Fruit fly (Drosophila melanogaster) Kc167 (cell line): Measurements from ENCODE around the gene Rcd2.

Experiments used
- Myc ChIP-seq: fragments of >200 bp; optimal IDR thresholded peaks from 2 replicates; lab custom pipeline; 2017; ENCODE audit warnings: missing external identifiers
- h ChIP-seq: fragments of >200 bp; optimal IDR thresholded peaks from 3 replicates; lab custom pipeline; 2018; ENCODE audit warnings: missing external identifiers

DNA sequence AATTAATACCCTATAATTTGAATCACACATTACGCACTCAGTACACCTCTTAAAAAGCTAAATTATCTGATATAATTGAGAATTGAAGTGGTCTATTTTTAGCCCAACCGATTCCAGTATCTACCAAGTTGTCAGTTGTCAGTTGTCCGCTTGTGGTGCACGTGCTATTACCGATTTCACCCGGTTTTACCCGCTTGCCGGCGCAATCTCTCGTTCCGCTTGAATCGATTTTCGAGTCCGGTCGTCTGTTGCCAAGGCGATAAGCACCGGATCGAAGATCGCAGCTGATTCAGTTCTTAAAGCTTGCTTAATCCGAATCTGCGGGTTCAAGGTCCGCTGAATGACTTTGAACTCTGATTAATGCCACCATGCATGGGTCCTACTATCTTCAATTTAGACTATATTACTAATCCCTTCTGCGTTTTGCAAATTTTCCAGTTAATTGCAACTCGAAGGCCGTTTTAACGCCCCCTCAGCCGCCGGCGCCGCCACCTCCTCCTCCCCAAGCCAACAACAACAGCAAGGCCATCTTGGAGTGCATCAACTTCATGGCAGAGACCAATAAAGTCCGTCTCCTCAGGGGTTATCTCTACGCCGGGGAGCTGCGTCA is 28.6 kb downstream of the Rcd2 start:
- no peak for TF ChIP-seq Myc (lab: Kevin White, UChicago)
- no peak for TF ChIP-seq h
